Fruit fly (Drosophila melanogaster) whole organism, embryonic: ENCODE results near the gene Bace.
A peak's percentile ranks its signal among the peaks of the same experiment; 100 is the strongest.

ENCODE experiments used
- CG10267 ChIP-seq: fragments of 200-800 bp; sonication (Bioruptor generic); optimal IDR thresholded peaks from 2 replicates; lab custom pipeline; 2018; ENCODE audit warnings: missing biosample characterization, mild to moderate bottlenecking, missing genetic modification characterization, moderate library complexity
- CG10979 ChIP-seq: fragments of 200-800 bp; sonication (Bioruptor generic); optimal IDR thresholded peaks from 2 replicates; lab custom pipeline; 2018; ENCODE audit warnings: missing biosample characterization, mild to moderate bottlenecking, missing genetic modification characterization, moderate library complexity
- CG11696 ChIP-seq: fragments of 200-800 bp; sonication (Bioruptor generic); IDR thresholded peaks from 2 replicates; pipeline ENCODE4 v1.3.6; 2022; ENCODE audit warnings: missing biosample characterization, missing genetic modification characterization
- CG13424 ChIP-seq: fragments of 200-800 bp; sonication (Bioruptor generic); optimal IDR thresholded peaks from 2 replicates; lab custom pipeline; 2019; ENCODE audit warnings: missing biosample characterization, mild to moderate bottlenecking, missing genetic modification characterization, moderate library complexity
- CG1529 ChIP-seq: fragments of 200-800 bp; sonication (Bioruptor generic); optimal IDR thresholded peaks from 3 replicates; lab custom pipeline; 2018; ENCODE audit warnings: missing biosample characterization, missing genetic modification characterization
- CG15696 ChIP-seq: fragments of 200-800 bp; sonication (Bioruptor generic); optimal IDR thresholded peaks from 2 replicates; lab custom pipeline; 2019; ENCODE audit warnings: missing biosample characterization, mild to moderate bottlenecking, missing genetic modification characterization, moderate library complexity
- CG1602 ChIP-seq: fragments of 200-800 bp; sonication (Bioruptor generic); optimal IDR thresholded peaks from 3 replicates; lab custom pipeline; 2016; ENCODE audit warnings: missing biosample characterization, missing genetic modification characterization
- CG1603 ChIP-seq: fragments of 200-800 bp; sonication (Bioruptor generic); optimal IDR thresholded peaks from 2 replicates; lab custom pipeline; 2019; ENCODE audit warnings: missing biosample characterization, mild to moderate bottlenecking, missing genetic modification characterization, moderate library complexity
- CG16815 ChIP-seq: fragments of 200-800 bp; sonication (Bioruptor generic); optimal IDR thresholded peaks from 3 replicates; lab custom pipeline; 2017; ENCODE audit warnings: missing biosample characterization, mild to moderate bottlenecking, missing genetic modification characterization
- CG18262 ChIP-seq: fragments of 200-800 bp; optimal IDR thresholded peaks from 3 replicates; lab custom pipeline; 2019; ENCODE audit warnings: missing biosample characterization, mild to moderate bottlenecking, missing genetic modification characterization, moderate library complexity
- CG2120 ChIP-seq: fragments of 200-800 bp; sonication (Bioruptor generic); optimal IDR thresholded peaks from 3 replicates; lab custom pipeline; 2016; ENCODE audit warnings: missing biosample characterization, missing genetic modification characterization
- CG2712 ChIP-seq: fragments of 200-800 bp; optimal IDR thresholded peaks from 3 replicates; lab custom pipeline; 2019; ENCODE audit warnings: missing biosample characterization, mild to moderate bottlenecking, missing genetic modification characterization, moderate library complexity
- CG31441 ChIP-seq: fragments of 200-800 bp; sonication (Bioruptor generic); IDR thresholded peaks from 2 replicates; pipeline ENCODE4 v1.3.6; 2022; ENCODE audit warnings: missing biosample characterization, missing genetic modification characterization
- CG6254 ChIP-seq: fragments of 200-800 bp; sonication (Bioruptor generic); optimal IDR thresholded peaks from 3 replicates; lab custom pipeline; 2017; ENCODE audit warnings: mild to moderate bottlenecking, missing biosample characterization, missing genetic modification reagents, missing genetic modification characterization
- CG6689 ChIP-seq: fragments of 200-800 bp; sonication (Bioruptor generic); IDR thresholded peaks from 2 replicates; pipeline ENCODE4 v1.3.6; 2022; ENCODE audit warnings: missing biosample characterization, missing genetic modification characterization
- CG7987 ChIP-seq: fragments of 200-800 bp; sonication (Bioruptor generic); optimal IDR thresholded peaks from 2 replicates; lab custom pipeline; 2018; ENCODE audit warnings: missing biosample characterization, mild to moderate bottlenecking, missing genetic modification characterization, moderate library complexity
- CG8924 ChIP-seq: fragments of 200-800 bp; optimal IDR thresholded peaks from 3 replicates; lab custom pipeline; 2019; ENCODE audit warnings: missing biosample characterization, mild to moderate bottlenecking, missing genetic modification characterization, moderate library complexity
- Chrac-16 ChIP-seq: fragments of 200-800 bp; sonication (Bioruptor generic); optimal IDR thresholded peaks from 3 replicates; lab custom pipeline; 2016; ENCODE audit warnings: missing biosample characterization, missing genetic modification characterization
- D ChIP-seq, 2 experiments: fragments of 200-800 bp in 1 of 2; fragments of >200 bp in 1 of 2; sonication (Bioruptor generic) in 1 of 2; optimal IDR thresholded peaks; 2 replicates in 1 of 2; 3 replicates in 1 of 2; lab custom pipeline; 2017; ENCODE audit warnings: mild to moderate bottlenecking in 1 of 2, missing biosample characterization in 1 of 2, missing genetic modification characterization in 1 of 2, missing genetic modification reagents in 1 of 2
- Hr51 ChIP-seq, 2 experiments: fragments of 200-800 bp; sonication (Bioruptor generic); optimal IDR thresholded peaks; 2 replicates in 1 of 2; 3 replicates in 1 of 2; lab custom pipeline; 2016 to 2018; ENCODE audit warnings: missing biosample characterization in 2 of 2, missing genetic modification characterization in 2 of 2, mild to moderate bottlenecking in 1 of 2, moderate library complexity in 1 of 2
- Nf-YC ChIP-seq: fragments of 200-800 bp; optimal IDR thresholded peaks from 3 replicates; lab custom pipeline; 2019; ENCODE audit warnings: missing biosample characterization, mild to moderate bottlenecking, missing genetic modification characterization, moderate library complexity
- Ptx1 ChIP-seq: fragments of 200-800 bp; sonication (Bioruptor generic); IDR thresholded peaks from 2 replicates; pipeline ENCODE4 v1.3.6; 2022; ENCODE audit warnings: missing biosample characterization, missing genetic modification characterization
- Ravus ChIP-seq: fragments of 200-800 bp; sonication (Bioruptor generic); IDR thresholded peaks from 2 replicates; pipeline ENCODE4 v1.3.6; 2022; ENCODE audit warnings: missing biosample characterization, missing genetic modification characterization
- Sox102F ChIP-seq: fragments of 200-800 bp; sonication (Bioruptor generic); optimal IDR thresholded peaks from 2 replicates; lab custom pipeline; 2018; ENCODE audit warnings: missing biosample characterization, mild to moderate bottlenecking, missing genetic modification characterization, moderate library complexity
- Spps ChIP-seq: fragments of 200-800 bp; sonication (Bioruptor generic); optimal IDR thresholded peaks from 2 replicates; lab custom pipeline; 2018; ENCODE audit warnings: missing biosample characterization, mild to moderate bottlenecking, missing genetic modification characterization
- Xrp1 ChIP-seq: fragments of 200-800 bp; sonication (Bioruptor generic); IDR thresholded peaks from 2 replicates; pipeline ENCODE4 v1.3.6; 2022; ENCODE audit warnings: missing biosample characterization, missing genetic modification characterization
- ara ChIP-seq: fragments of 200-800 bp; sonication (Bioruptor generic); IDR thresholded peaks from 2 replicates; pipeline ENCODE4 v1.3.6; 2022; ENCODE audit warnings: missing biosample characterization, missing genetic modification characterization
- az2 ChIP-seq: fragments of 200-800 bp; sonication (Bioruptor generic); optimal IDR thresholded peaks from 3 replicates; lab custom pipeline; 2016; ENCODE audit warnings: missing biosample characterization, missing genetic modification characterization
- bsh ChIP-seq, 2 experiments: fragments of 200-800 bp; sonication (Bioruptor generic); optimal IDR thresholded peaks; 2 replicates each; lab custom pipeline; 2017 to 2018; ENCODE audit warnings: mild to moderate bottlenecking in 2 of 2, missing biosample characterization in 2 of 2, missing genetic modification characterization in 2 of 2, moderate library complexity in 1 of 2
- chif ChIP-seq, 2 experiments: fragments of 200-800 bp; sonication (Bioruptor generic); optimal IDR thresholded peaks; 3 replicates each; lab custom pipeline; 2016; ENCODE audit warnings: missing biosample characterization in 2 of 2, missing genetic modification characterization in 2 of 2
- disco-r ChIP-seq: fragments of 200-800 bp; sonication (Bioruptor generic); optimal IDR thresholded peaks from 2 replicates; lab custom pipeline; 2016; ENCODE audit warnings: missing biosample characterization, missing genetic modification characterization
- esg ChIP-seq: fragments of 200-800 bp; sonication (Bioruptor generic); conservative IDR thresholded peaks from 2 replicates; pipeline ENCODE4 v1.3.6; 2022; ENCODE audit warnings: missing biosample characterization, missing genetic modification characterization
- fd3F ChIP-seq: fragments of 200-800 bp; sonication (Bioruptor generic); optimal IDR thresholded peaks from 2 replicates; lab custom pipeline; 2018; ENCODE audit warnings: missing biosample characterization, mild to moderate bottlenecking, missing genetic modification characterization, moderate library complexity
- gcm ChIP-seq: fragments of 200-800 bp; sonication (Bioruptor generic); optimal IDR thresholded peaks from 2 replicates; lab custom pipeline; 2019; ENCODE audit warnings: missing biosample characterization, mild to moderate bottlenecking, missing genetic modification characterization, moderate library complexity
- gem ChIP-seq: fragments of 200-800 bp; sonication (Bioruptor generic); optimal IDR thresholded peaks from 2 replicates; lab custom pipeline; 2019; ENCODE audit warnings: missing biosample characterization, mild to moderate bottlenecking, missing genetic modification characterization, moderate library complexity
- grau ChIP-seq: fragments of 200-800 bp; optimal IDR thresholded peaks from 3 replicates; lab custom pipeline; 2019; ENCODE audit warnings: missing biosample characterization, mild to moderate bottlenecking, missing genetic modification characterization, moderate library complexity
- lola ChIP-seq, 3 experiments: fragments of >200 bp in 2 of 3; fragments of 200-800 bp in 1 of 3; sonication (Bioruptor generic) in 1 of 3; optimal IDR thresholded peaks; 2 replicates each; lab custom pipeline; 2017 to 2019; ENCODE audit warnings: missing biosample characterization in 3 of 3, missing genetic modification characterization in 3 of 3, mild to moderate bottlenecking in 1 of 3, moderate library complexity in 1 of 3
- maf-S ChIP-seq: fragments of 200-800 bp; sonication (Bioruptor generic); optimal IDR thresholded peaks from 2 replicates; lab custom pipeline; 2016; ENCODE audit warnings: missing biosample characterization, missing genetic modification characterization
- nmo ChIP-seq: fragments of 200-800 bp; sonication (Bioruptor generic); optimal IDR thresholded peaks from 2 replicates; lab custom pipeline; 2018; ENCODE audit warnings: missing biosample characterization, mild to moderate bottlenecking, missing genetic modification characterization, moderate library complexity
- pan ChIP-seq, 4 experiments: fragments of >200 bp in 3 of 4; fragments of 200-800 bp in 1 of 4; sonication (Bioruptor generic) in 1 of 4; optimal IDR thresholded peaks in 3 of 4; IDR thresholded peaks in 1 of 4; 2 replicates each; pipeline versions ENCODE4 v1.3.6 to Lab custom; 2017 to 2022; ENCODE audit warnings: missing biosample characterization in 2 of 4, missing genetic modification characterization in 2 of 4, mixed read lengths in 1 of 4
- phol ChIP-seq: fragments of 200-800 bp; sonication (Bioruptor generic); optimal IDR thresholded peaks from 3 replicates; lab custom pipeline; 2018; ENCODE audit warnings: missing biosample characterization, mild to moderate bottlenecking, missing genetic modification characterization, moderate library complexity
- sima ChIP-seq: fragments of 200-800 bp; sonication (Bioruptor generic); optimal IDR thresholded peaks from 2 replicates; lab custom pipeline; 2016; ENCODE audit warnings: missing biosample characterization, missing genetic modification characterization
- sisA ChIP-seq: fragments of 200-800 bp; sonication (Bioruptor generic); IDR thresholded peaks from 2 replicates; pipeline ENCODE4 v1.3.6; 2022; ENCODE audit warnings: missing biosample characterization, missing genetic modification characterization
- tio ChIP-seq: fragments of 200-800 bp; sonication (Bioruptor generic); optimal IDR thresholded peaks from 2 replicates; lab custom pipeline; 2017; ENCODE audit warnings: missing biosample characterization, missing genetic modification characterization, inconsistent platforms
- trem ChIP-seq: fragments of 200-800 bp; optimal IDR thresholded peaks from 3 replicates; lab custom pipeline; 2019; ENCODE audit warnings: missing biosample characterization, mild to moderate bottlenecking, missing genetic modification characterization, moderate library complexity
- unpg ChIP-seq: fragments of 200-800 bp; sonication (Bioruptor generic); optimal IDR thresholded peaks from 3 replicates; lab custom pipeline; 2018; ENCODE audit warnings: missing biosample characterization, mild to moderate bottlenecking, missing genetic modification characterization, moderate library complexity
- vfl ChIP-seq: fragments of 200-800 bp; sonication (Bioruptor generic); optimal IDR thresholded peaks from 2 replicates; lab custom pipeline; 2016; ENCODE audit warnings: missing biosample characterization, missing genetic modification characterization
- zfh1 ChIP-seq: fragments of 200-800 bp; sonication (Bioruptor generic); IDR thresholded peaks from 3 replicates; pipeline ENCODE4 v1.3.6; 2022; ENCODE audit warnings: missing biosample characterization, missing genetic modification characterization

Gene Bace

DNA sequence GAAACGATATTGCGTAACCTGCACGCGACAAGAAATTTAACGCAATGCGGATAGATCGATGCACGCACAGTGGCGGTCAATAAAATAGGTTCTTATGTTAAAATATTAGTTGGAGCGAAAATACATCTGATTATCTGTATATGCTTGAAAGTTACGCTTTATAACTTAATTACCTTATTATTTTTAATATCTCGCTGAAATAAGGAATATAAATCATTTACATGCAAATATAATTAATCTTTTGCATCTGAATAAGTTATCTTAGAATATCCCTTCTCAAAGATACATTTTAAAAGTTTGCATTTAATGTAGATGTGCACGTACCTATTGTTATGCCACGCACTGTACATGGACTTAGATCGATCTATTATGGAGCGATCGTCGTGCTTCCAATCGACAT lies 24.4 kb downstream of the Bace start (continued):
- peak; percentile 32 for TF ChIP-seq unpg (GFP tag; lab: Kevin White, UChicago)
- TF ChIP-seq sima (GFP tag; lab: Kevin White, UChicago) = no peak
- TF ChIP-seq esg (GFP tag; lab: Robert Waterston, UW) = 0 out of 2 replicates have a peak, but pooled peaks have one; percentile 19
- TF ChIP-seq CG6254 (GFP tag; lab: Kevin White, UChicago) = peak; percentile 29
- TF ChIP-seq Spps = peak; percentile 38
- TF ChIP-seq ara (GFP tag; lab: Robert Waterston, UW) = no peak
- TF ChIP-seq sisA = peak; percentile 17; the same call in 1 of the 2 replicates
- no peak for TF ChIP-seq fd3F (GFP tag; lab: Kevin White, UChicago)
- peak; percentile 72 for TF ChIP-seq CG18262 (tag; lab: Kevin White, UChicago)
- peak; percentile 55 to 68 for TF ChIP-seq bsh (GFP tag; optimal IDR thresholded peaks at IDR 0.05; lab: Kevin White, UChicago)
- TF ChIP-seq CG16815 = peak; percentile 32
- peak; percentile 14 for TF ChIP-seq az2 (GFP tag; lab: Kevin White, UChicago)
- no peak for TF ChIP-seq Ravus (GFP tag; lab: Robert Waterston, UW)
- peak; percentile 36 for TF ChIP-seq Sox102F (GFP tag; lab: Kevin White, UChicago)
- no peak for TF ChIP-seq CG7987
- peak; percentile 74 for TF ChIP-seq nmo (GFP tag; lab: Kevin White, UChicago)
- no peak for TF ChIP-seq disco-r (GFP tag; lab: Kevin White, UChicago)
- TF ChIP-seq trem = peak; percentile 49
- peak; percentile 71 for TF ChIP-seq phol (tag; lab: Kevin White, UChicago)
- peak; percentile 29 for TF ChIP-seq CG1602 (GFP tag; lab: Kevin White, UChicago)
- peak; percentile 45; the same call in 1 of the 2 replicates for TF ChIP-seq CG31441 (GFP tag; lab: Robert Waterston, UW)
- TF ChIP-seq CG2712 (tag; lab: Kevin White, UChicago) = peak; percentile 72
- TF ChIP-seq maf-S = no peak
- peak; percentile 10 for TF ChIP-seq CG1603 (tag; lab: Kevin White, UChicago)
- TF ChIP-seq CG11696 (GFP tag; lab: Robert Waterston, UW) = peak; percentile 39; the same call in 1 of the 2 replicates
- peak; percentile 62 for TF ChIP-seq CG6689 (GFP tag; lab: Robert Waterston, UW)
- TF ChIP-seq grau (tag; lab: Kevin White, UChicago) = peak; percentile 38
- peak; percentile 76 for TF ChIP-seq CG10979 (tag; lab: Kevin White, UChicago)
- TF ChIP-seq chif (GFP tag; optimal IDR thresholded peaks at IDR 0.05; lab: Kevin White, UChicago) = peak in 1 of 2 experiments; percentile 34
- no peak for TF ChIP-seq CG2120 (GFP tag; lab: Kevin White, UChicago)
- peak; percentile 63 for TF ChIP-seq Xrp1 (GFP tag; lab: Robert Waterston, UW)
- TF ChIP-seq pan (optimal IDR thresholded peaks at IDR 0.05; lab: Kevin White, UChicago) = no peak
- peak in 1 of 2 experiments; percentile 34 for TF ChIP-seq pan (GFP tag; optimal IDR thresholded peaks at IDR 0.05 in 1 of 2, IDR thresholded peaks at IDR 0.05 in 1 of 2)
- no peak for TF ChIP-seq Chrac-16
- TF ChIP-seq CG13424 (tag; lab: Kevin White, UChicago) = peak; percentile 31
- peak in 1 of 2 experiments; percentile 25 for TF ChIP-seq Hr51 (GFP tag; optimal IDR thresholded peaks at IDR 0.05; lab: Kevin White, UChicago)
- TF ChIP-seq CG1529 (GFP tag; lab: Kevin White, UChicago) = peak; percentile 10
- peak; percentile 46; the same call in 1 of the 3 replicates for TF ChIP-seq zfh1 (GFP tag; lab: Robert Waterston, UW)
- TF ChIP-seq CG10267 (tag; lab: Kevin White, UChicago) = peak; percentile 41
- TF ChIP-seq gem = peak; percentile 67
- peak; percentile 40 for TF ChIP-seq CG8924
- peak; percentile 32; the same call in 1 of the 2 replicates for TF ChIP-seq Ptx1 (GFP tag; lab: Robert Waterston, UW)
- no peak for TF ChIP-seq D (optimal IDR thresholded peaks at IDR 0.05; lab: Kevin White, UChicago)
- TF ChIP-seq D (GFP tag; optimal IDR thresholded peaks at IDR 0.05; lab: Kevin White, UChicago) = peak; percentile 46
- TF ChIP-seq CG15696 (tag; lab: Kevin White, UChicago) = peak; percentile 57
- TF ChIP-seq tio (GFP tag; lab: Kevin White, UChicago) = peak; percentile 14
- no peak for TF ChIP-seq Nf-YC (tag; lab: Kevin White, UChicago)
- peak; percentile 37 for TF ChIP-seq gcm (GFP tag; lab: Kevin White, UChicago)
- TF ChIP-seq lola (GFP tag; optimal IDR thresholded peaks at IDR 0.05; lab: Kevin White, UChicago) = peak in 1 of 3 experiments; percentile 74
- TF ChIP-seq vfl (GFP tag; lab: Kevin White, UChicago) = no peak
